Worm (Caenorhabditis elegans) whole organism, young adult: ENCODE results near the gene R10D12.7.

Source experiments
- B0019.2 ChIP-seq: fragments of 200-800 bp; sonication (Bioruptor generic); conservative IDR thresholded peaks from 2 replicates; pipeline ENCODE4 v1.3.6; 2022; ENCODE audit warnings: missing genetic modification reagents, missing genetic modification characterization, missing compliant biosample characterization
- F23B12.7 ChIP-seq: sonication (generic microtip); optimal IDR thresholded peaks from 2 replicates; lab custom pipeline; 2017; ENCODE audit warnings: missing genetic modification characterization, mild to moderate bottlenecking, missing compliant biosample characterization, antibody characterized with exemption, moderate library complexity; ENCODE audit not compliant: insufficient read depth
- F33H1.4 ChIP-seq: fragments of 200-800 bp; sonication (Bioruptor generic); IDR thresholded peaks from 2 replicates; pipeline ENCODE4 v1.3.6; 2022; ENCODE audit warnings: missing genetic modification reagents, missing genetic modification characterization, missing compliant biosample characterization
- K12H6.12 ChIP-seq: fragments of 200-800 bp; sonication (Bioruptor generic); optimal IDR thresholded peaks from 2 replicates; lab custom pipeline; 2018; ENCODE audit warnings: mild to moderate bottlenecking, missing genetic modification characterization, missing compliant biosample characterization
- T07F8.4 ChIP-seq: sonication (generic microtip); optimal IDR thresholded peaks from 2 replicates; lab custom pipeline; 2016; ENCODE audit warnings: mild to moderate bottlenecking, missing genetic modification characterization, moderate library complexity, missing compliant biosample characterization
- Y53F4B.3 ChIP-seq: fragments of 200-800 bp; sonication (Bioruptor generic); IDR thresholded peaks from 2 replicates; pipeline ENCODE4 v1.3.6; 2022; ENCODE audit warnings: missing genetic modification reagents, missing genetic modification characterization, missing compliant biosample characterization
- Y67H2A.10 ChIP-seq: fragments of 200-800 bp; sonication (Bioruptor generic); conservative IDR thresholded peaks from 2 replicates; pipeline ENCODE4 v1.3.6; 2022; ENCODE audit warnings: missing genetic modification reagents, missing genetic modification characterization, missing compliant biosample characterization
- aptf-2 ChIP-seq: fragments of 200-800 bp; sonication (Bioruptor generic); conservative IDR thresholded peaks from 2 replicates; pipeline ENCODE4 v1.3.6; 2022; ENCODE audit warnings: missing genetic modification reagents, missing genetic modification characterization, missing compliant biosample characterization
- atf-7 ChIP-seq: sonication (generic microtip); optimal IDR thresholded peaks from 2 replicates; lab custom pipeline; 2017; ENCODE audit warnings: mild to moderate bottlenecking, missing genetic modification characterization, missing compliant biosample characterization
- attf-6 ChIP-seq: fragments of 200-800 bp; sonication (Bioruptor generic); IDR thresholded peaks from 2 replicates; pipeline ENCODE4 v1.3.6; 2022; ENCODE audit warnings: missing genetic modification reagents, missing genetic modification characterization, missing compliant biosample characterization
- ccch-3 ChIP-seq: fragments of 200-800 bp; sonication (Bioruptor generic); optimal IDR thresholded peaks from 2 replicates; lab custom pipeline; 2018; ENCODE audit warnings: mild to moderate bottlenecking, missing genetic modification characterization, missing compliant biosample characterization
- chd-7 ChIP-seq: sonication (generic microtip); optimal IDR thresholded peaks from 2 replicates; lab custom pipeline; 2016; ENCODE audit warnings: mild to moderate bottlenecking, missing genetic modification characterization, moderate library complexity, missing compliant biosample characterization
- die-1 ChIP-seq: sonication (generic microtip); optimal IDR thresholded peaks from 2 replicates; lab custom pipeline; 2016; ENCODE audit warnings: missing genotype, mild to moderate bottlenecking, missing genetic modification characterization, missing compliant biosample characterization
- ets-4 ChIP-seq: fragments of 200-800 bp; sonication (Bioruptor generic); optimal IDR thresholded peaks from 2 replicates; lab custom pipeline; 2018; ENCODE audit warnings: mild to moderate bottlenecking, missing genetic modification characterization, missing compliant biosample characterization
- gei-17 ChIP-seq: fragments of 200-800 bp; sonication (Bioruptor generic); optimal IDR thresholded peaks from 2 replicates; lab custom pipeline; 2018; ENCODE audit warnings: mild to moderate bottlenecking, missing genetic modification characterization, missing compliant biosample characterization
- him-1 ChIP-seq: sonication (generic microtip); optimal IDR thresholded peaks from 2 replicates; lab custom pipeline; 2016; ENCODE audit warnings: missing genotype, missing genetic modification reagents, missing genetic modification characterization, missing compliant biosample characterization
- hlh-12 ChIP-seq: sonication (generic microtip); optimal IDR thresholded peaks from 2 replicates; lab custom pipeline; 2016; ENCODE audit warnings: missing genetic modification characterization, missing compliant biosample characterization
- hrde-1 ChIP-seq: sonication (generic microtip); optimal IDR thresholded peaks from 2 replicates; lab custom pipeline; 2016; ENCODE audit warnings: missing genetic modification characterization, mild to moderate bottlenecking, missing compliant biosample characterization, moderate library complexity, missing genotype, missing genetic modification reagents, borderline replicate concordance
- hsf-1 ChIP-seq: fragments of 200-800 bp; sonication (Bioruptor generic); IDR thresholded peaks from 2 replicates; pipeline ENCODE4 v1.3.6; 2022; ENCODE audit warnings: missing genetic modification reagents, missing genetic modification characterization, missing compliant biosample characterization
- let-526 ChIP-seq: fragments of 200-800 bp; sonication (Bioruptor generic); IDR thresholded peaks from 2 replicates; pipeline ENCODE4 v1.3.6; 2022; ENCODE audit warnings: missing genetic modification reagents, missing genetic modification characterization, missing compliant biosample characterization
- lir-1 ChIP-seq: fragments of 200-800 bp; sonication (Bioruptor generic); conservative IDR thresholded peaks from 2 replicates; pipeline ENCODE4 v1.3.6; 2022; ENCODE audit warnings: missing genetic modification reagents, missing genetic modification characterization, missing compliant biosample characterization
- madf-10 ChIP-seq: sonication (generic microtip); optimal IDR thresholded peaks from 2 replicates; lab custom pipeline; 2016; ENCODE audit warnings: mild to moderate bottlenecking, missing genetic modification characterization, missing compliant biosample characterization
- madf-8 ChIP-seq: fragments of 200-800 bp; sonication (Bioruptor generic); conservative IDR thresholded peaks from 2 replicates; pipeline ENCODE4 v1.3.6; 2022; ENCODE audit warnings: missing genetic modification reagents, missing genetic modification characterization, missing compliant biosample characterization
- mel-28 ChIP-seq: sonication (generic microtip); optimal IDR thresholded peaks from 2 replicates; lab custom pipeline; 2016; ENCODE audit warnings: borderline replicate concordance, mild to moderate bottlenecking, missing genetic modification characterization, missing compliant biosample characterization
- nfya-1 ChIP-seq: sonication (generic microtip); optimal IDR thresholded peaks from 2 replicates; lab custom pipeline; 2017; ENCODE audit warnings: antibody characterized with exemption, missing compliant biosample characterization, missing genetic modification characterization, borderline replicate concordance; ENCODE audit not compliant: insufficient read depth
- nfyb-1 ChIP-seq: fragments of 200-800 bp; sonication (Bioruptor generic); IDR thresholded peaks from 2 replicates; pipeline ENCODE4 v1.3.6; 2022; ENCODE audit warnings: missing genetic modification reagents, missing genetic modification characterization, missing compliant biosample characterization
- nhr-179 ChIP-seq: sonication (generic microtip); optimal IDR thresholded peaks from 2 replicates; lab custom pipeline; 2016; ENCODE audit warnings: mild to moderate bottlenecking, missing genetic modification characterization, missing compliant biosample characterization
- rec-8 ChIP-seq, 2 experiments: sonication (generic microtip); optimal IDR thresholded peaks; 2 replicates each; lab custom pipeline; 2016; ENCODE audit warnings: mild to moderate bottlenecking in 2 of 2, missing genetic modification characterization in 2 of 2, missing genetic modification reagents in 2 of 2, missing genotype in 2 of 2, missing biosample characterization in 1 of 2, missing compliant biosample characterization in 1 of 2, moderate library complexity in 1 of 2
- sdz-38 ChIP-seq: sonication (generic microtip); optimal IDR thresholded peaks from 2 replicates; lab custom pipeline; 2016; ENCODE audit warnings: missing genotype, missing genetic modification characterization, missing compliant biosample characterization
- somi-1 ChIP-seq: fragments of 200-800 bp; sonication (Bioruptor generic); optimal IDR thresholded peaks from 2 replicates; lab custom pipeline; 2018; ENCODE audit warnings: mild to moderate bottlenecking, missing genetic modification characterization, missing compliant biosample characterization
- sptf-2 ChIP-seq: fragments of 200-800 bp; sonication (Bioruptor generic); optimal IDR thresholded peaks from 2 replicates; lab custom pipeline; 2018; ENCODE audit warnings: mild to moderate bottlenecking, missing genetic modification characterization, missing compliant biosample characterization
- tbp1 ChIP-seq: fragments of 200-800 bp; sonication (Bioruptor generic); optimal IDR thresholded peaks from 2 replicates; lab custom pipeline; 2018; ENCODE audit warnings: mild to moderate bottlenecking, missing genetic modification characterization, missing compliant biosample characterization
- ztf-25 ChIP-seq: fragments of 200-800 bp; sonication (Bioruptor generic); IDR thresholded peaks from 2 replicates; pipeline ENCODE4 v1.3.6; 2022; ENCODE audit warnings: missing genetic modification reagents, missing genetic modification characterization, missing compliant biosample characterization

The R10D12.7 gene

ce11 chrV:13935423-13935822, 14.4 kb upstream of the R10D12.7 start:
- no peak for TF ChIP-seq F33H1.4 (GFP tag; lab: Robert Waterston, UW)

- TF ChIP-seq let-526, result no peak
- TF ChIP-seq hlh-12 (tag; lab: Kevin White, UChicago), result no peak
- TF ChIP-seq Y67H2A.10 (GFP tag; lab: Robert Waterston, UW), result no peak
- TF ChIP-seq rec-8 (tag; optimal IDR thresholded peaks at IDR 0.05; lab: Kevin White, UChicago), result no peak
- no peak for TF ChIP-seq nfya-1 (tag; lab: Kevin White, UChicago)
- TF ChIP-seq K12H6.12 (tag; lab: Kevin White, UChicago), result no peak
- TF ChIP-seq hsf-1 (GFP tag; lab: Robert Waterston, UW), result no peak
- TF ChIP-seq T07F8.4, result no peak
- no peak for TF ChIP-seq ccch-3 (GFP tag; lab: Kevin White, UChicago)
- no peak for TF ChIP-seq hrde-1 (tag; lab: Kevin White, UChicago)
- TF ChIP-seq lir-1 (GFP tag; lab: Robert Waterston, UW), result no peak
- TF ChIP-seq nhr-179 (tag; lab: Kevin White, UChicago), result no peak
- no peak for TF ChIP-seq aptf-2 (GFP tag; lab: Robert Waterston, UW)
- TF ChIP-seq B0019.2 (GFP tag; lab: Robert Waterston, UW), result no peak
- TF ChIP-seq madf-10, result no peak
- TF ChIP-seq him-1 (tag; lab: Kevin White, UChicago), result no peak
These were observed 13.8 kb upstream of the R10D12.7 start for ce11 chrV:13936052-13936451.

- TF ChIP-seq nfyb-1 (GFP tag; lab: Robert Waterston, UW), result no peak
- TF ChIP-seq die-1 (tag; lab: Kevin White, UChicago), result no peak
- TF ChIP-seq Y53F4B.3 (GFP tag; lab: Robert Waterston, UW), result no peak
These were observed 13.0 kb upstream of the R10D12.7 start, which contains the start of gene srw-145 for ce11 chrV:13936850-13937249. Gene srw-145 (plus strand): TSS chrV:13937150.

- TF ChIP-seq atf-7, result no peak
- no peak for TF ChIP-seq ztf-25 (GFP tag; lab: Robert Waterston, UW)
- no peak for TF ChIP-seq sdz-38
- TF ChIP-seq F23B12.7 (tag; lab: Kevin White, UChicago), result no peak
- TF ChIP-seq, all 124 proteins: peak for 0
These were observed 7.8 kb upstream of the R10D12.7 start, which contains the start of gene dpr-1 for ce11 chrV:13942082-13942481. Gene dpr-1 (minus strand): TSS chrV:13942182.

ce11 chrV:13946385-13947019, 3.4 kb upstream of the R10D12.7 start, which contains the start of the genes srx-10 and clec-226:
Gene srx-10 (minus strand): TSS chrV:13946485.
Gene clec-226 (plus strand): TSS chrV:13946969.
- TF ChIP-seq tbp1 (GFP tag; lab: Kevin White, UChicago) (no peak), gei-17 (GFP tag; lab: Kevin White, UChicago) (no peak), somi-1 (GFP tag; lab: Kevin White, UChicago) (no peak), madf-8 (GFP tag; lab: Robert Waterston, UW) (no peak), atf-7 (no peak), ets-4 (GFP tag; lab: Kevin White, UChicago) (no peak), rec-8 (tag; optimal IDR thresholded peaks at IDR 0.05; lab: Kevin White, UChicago) (no peak), attf-6 (no peak), chd-7 (no peak), sptf-2 (GFP tag; lab: Kevin White, UChicago) (no peak), mel-28 (tag; lab: Kevin White, UChicago) (no peak)
